Worm (Caenorhabditis elegans) whole organism, early embryonic: Measurements from ENCODE around the gene F58A3.4.

ENCODE experiments used
- ama-1 ChIP-seq: fragments of 150-350 bp; optimal IDR thresholded peaks from 2 replicates; lab custom pipeline; 2014
- hmbx-1 ChIP-seq: sonication (generic microtip); optimal IDR thresholded peaks from 2 replicates; lab custom pipeline; 2016; ENCODE audit warnings: mild to moderate bottlenecking, missing genetic modification characterization, missing compliant biosample characterization
- hnd-1 ChIP-seq: sonication (generic microtip); optimal IDR thresholded peaks from 2 replicates; lab custom pipeline; 2016; ENCODE audit warnings: missing genetic modification characterization, missing compliant biosample characterization

ce11 chrX:11057028-11057427 is 46.6 kb upstream of the F58A3.4 start, which contains the start of gene lpr-3:
- no peak for TF ChIP-seq hmbx-1 (tag; lab: Kevin White, UChicago)
- TF ChIP-seq ama-1 (lab: Kevin White, UChicago) = no peak
- no peak for TF ChIP-seq hnd-1
